Worm (Caenorhabditis elegans) whole organism, L4/young adult: ENCODE results near the gene chil-16.

Source experiments
- W03F9.2 ChIP-seq: fragments of 150-350 bp; optimal IDR thresholded peaks from 2 replicates; lab custom pipeline; 2014; ENCODE audit warnings: missing biosample characterization, missing genetic modification characterization
- dao-5 ChIP-seq: sonication (generic microtip); optimal IDR thresholded peaks from 2 replicates; lab custom pipeline; 2016; ENCODE audit warnings: missing genotype, missing genetic modification characterization, moderate library complexity, missing compliant biosample characterization
- him-1 ChIP-seq: sonication (generic microtip); optimal IDR thresholded peaks from 2 replicates; lab custom pipeline; 2016; ENCODE audit warnings: missing genotype, missing genetic modification reagents, missing genetic modification characterization, missing compliant biosample characterization

The chil-16 gene

DNA sequence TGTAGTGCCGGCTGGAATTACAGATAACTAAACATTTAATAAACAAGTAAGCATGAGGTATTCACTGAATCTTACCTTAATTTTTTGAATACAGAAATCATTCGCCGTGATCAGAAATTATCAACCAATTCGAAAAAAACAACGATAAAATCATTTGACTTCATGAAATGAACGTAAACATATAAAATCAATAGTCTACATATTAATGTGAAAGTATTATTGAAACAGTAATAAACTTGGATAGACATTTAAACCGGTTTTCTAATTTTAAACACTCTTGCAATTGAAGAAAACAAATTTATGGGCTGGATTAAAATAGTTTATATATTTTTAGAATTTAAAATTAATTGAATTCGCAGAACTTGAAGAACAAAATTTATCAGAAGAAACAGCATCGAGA lies at the start of gene chil-16:
chil-16 (minus strand) TSS at position 101 of the 400 bp plus-strand sequence.
- TF ChIP-seq dao-5 (tag; lab: Kevin White, UChicago) = no peak
- TF ChIP-seq W03F9.2 = no peak
- no peak for TF ChIP-seq him-1

DNA sequence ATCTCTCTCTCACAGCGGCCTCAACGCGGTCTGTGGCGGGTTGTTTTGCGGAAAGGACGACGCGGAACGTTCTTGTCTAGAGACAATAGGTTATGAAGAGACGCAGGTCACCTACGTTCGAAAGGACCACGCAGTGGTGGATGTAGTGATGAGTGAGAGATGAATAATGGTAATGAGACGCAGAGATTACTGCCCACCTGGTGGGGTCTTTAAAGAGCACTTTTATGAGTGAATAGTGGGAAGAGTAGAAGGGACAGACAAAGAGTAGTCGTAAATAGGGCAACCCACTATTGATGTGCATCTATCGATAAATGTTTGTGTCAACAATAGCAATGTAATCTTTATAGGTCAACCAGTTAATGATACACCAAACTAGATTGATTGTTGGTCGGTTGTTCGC lies 49.3 kb upstream of the chil-16 start:
- no peak for TF ChIP-seq him-1
- no peak for TF ChIP-seq dao-5 (tag; lab: Kevin White, UChicago)
- TF ChIP-seq W03F9.2 = no peak

DNA sequence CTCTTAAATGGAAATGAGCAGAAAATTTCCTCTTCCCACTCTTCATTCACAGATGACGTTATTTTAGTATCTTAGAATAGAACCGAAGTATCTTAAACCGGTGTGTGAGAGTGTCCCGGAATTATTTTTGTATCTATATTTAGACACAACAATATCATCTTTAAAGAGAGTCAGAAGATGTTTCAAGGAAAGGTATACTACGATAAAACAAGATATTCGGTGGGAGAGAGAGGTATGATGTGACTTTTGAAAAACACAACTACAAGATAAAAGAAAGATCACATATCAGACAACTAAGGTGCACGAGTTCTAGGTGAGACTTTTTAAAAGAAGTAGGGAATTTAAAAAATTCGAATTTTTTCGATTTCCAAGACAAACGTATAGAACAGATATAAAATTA lies 48.9 kb upstream of the chil-16 start:
- TF ChIP-seq him-1 (no peak), W03F9.2 (no peak)

DNA sequence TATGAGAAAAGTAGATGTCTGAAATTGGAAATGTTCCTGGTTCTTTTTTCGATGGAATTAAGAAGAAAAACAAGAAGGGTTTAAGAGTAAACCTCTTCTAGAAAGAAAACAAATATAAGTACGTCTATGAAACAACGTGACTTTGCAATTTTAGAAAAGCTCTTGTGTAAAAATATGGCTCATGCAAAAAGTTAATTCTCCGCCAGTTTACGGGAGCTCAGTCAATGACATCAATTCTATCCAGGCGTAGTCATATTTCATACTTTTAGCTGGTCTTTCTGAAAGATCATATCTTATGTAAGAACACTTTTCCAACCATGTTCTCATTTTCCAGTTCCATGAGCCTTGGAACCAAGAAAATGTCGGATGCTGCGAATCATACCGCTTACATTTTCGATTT lies 48.2 kb upstream of the chil-16 start:
- no peak for TF ChIP-seq him-1
- no peak for TF ChIP-seq dao-5 (tag; lab: Kevin White, UChicago)
- no peak for TF ChIP-seq W03F9.2

- TF ChIP-seq him-1 (no peak), dao-5 (tag; lab: Kevin White, UChicago) (no peak), W03F9.2 (peak; percentile 31)
Measured at ce11 chrII:9487337-9487950, 45.7 kb upstream of the chil-16 start, which contains the start of gene T19H5.4. Gene T19H5.4 (minus strand): TSS chrII:9487387.

DNA sequence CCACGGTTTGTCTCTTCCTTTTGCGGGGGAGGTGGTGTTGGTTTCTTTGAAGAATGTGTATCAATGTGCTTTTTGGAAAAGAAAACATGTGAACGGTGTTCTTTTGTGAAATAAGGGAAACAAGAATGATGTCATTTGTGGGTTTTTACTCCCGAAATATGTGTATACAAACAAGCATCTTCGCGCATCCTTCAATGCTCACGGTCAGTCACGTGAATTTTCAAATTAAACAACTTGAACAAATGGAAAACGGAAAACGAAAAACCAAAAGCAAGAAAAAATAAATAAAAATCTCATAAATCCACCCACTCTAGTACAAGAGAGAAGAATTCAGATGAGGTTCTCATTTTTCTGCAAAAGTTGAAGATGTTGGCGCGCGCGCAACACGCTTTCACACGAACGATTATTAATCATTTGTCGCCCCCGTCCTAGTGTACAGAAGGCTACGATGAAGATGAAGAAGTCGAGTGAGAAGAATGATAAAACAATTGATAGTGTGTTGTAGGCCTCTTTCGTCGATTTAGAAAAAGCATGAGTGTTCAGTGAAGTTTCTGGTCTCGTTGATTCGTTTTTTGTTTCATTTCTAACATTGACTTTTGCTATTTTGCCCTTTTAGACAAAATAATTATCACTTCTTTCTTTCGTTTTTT lies 43.5 kb upstream of the chil-16 start:
- TF ChIP-seq him-1 = no peak
- TF ChIP-seq dao-5 (tag; lab: Kevin White, UChicago) = no peak
- TF ChIP-seq W03F9.2 = no peak

DNA sequence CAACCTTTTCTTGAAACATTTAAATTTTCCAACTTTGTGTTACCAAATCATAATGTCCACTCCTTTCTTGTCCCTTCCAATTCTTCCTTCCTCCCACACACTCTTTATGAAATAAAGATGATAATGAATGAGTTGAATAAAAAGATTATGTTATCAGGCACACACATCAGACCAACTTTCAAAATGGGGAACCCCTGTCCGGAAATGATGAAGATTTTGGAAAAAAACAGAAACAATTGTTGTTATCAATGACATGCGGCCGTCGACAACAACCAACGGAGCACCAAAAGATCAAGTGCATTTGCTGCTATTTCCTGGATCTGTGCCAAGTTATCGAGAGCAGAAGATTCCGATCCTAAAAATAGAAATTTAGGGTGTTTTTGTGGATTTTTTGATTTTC lies 41.6 kb upstream of the chil-16 start:
- TF ChIP-seq W03F9.2 (no peak), dao-5 (tag; lab: Kevin White, UChicago) (no peak), him-1 (no peak)

DNA sequence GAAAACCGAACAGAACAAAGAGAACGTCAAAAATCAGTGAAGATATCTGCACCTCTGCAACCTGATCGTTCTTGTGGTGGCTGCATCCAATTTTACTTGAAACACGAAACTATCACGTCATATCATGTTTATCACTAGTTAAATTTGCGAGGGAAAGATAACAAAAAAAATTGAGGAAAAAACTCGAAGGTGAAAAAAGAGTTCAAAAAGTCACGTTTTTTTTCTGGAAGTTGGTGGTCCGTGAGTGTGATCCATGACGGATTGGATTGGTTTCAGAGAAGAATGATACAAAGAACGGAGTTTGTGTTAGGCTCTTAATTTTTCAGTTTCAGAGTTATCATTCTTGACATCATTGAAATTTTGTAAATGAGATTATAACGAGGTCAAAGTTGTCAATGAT lies 40.8 kb upstream of the chil-16 start:
- TF ChIP-seq W03F9.2 (no peak), dao-5 (tag; lab: Kevin White, UChicago) (no peak), him-1 (no peak)

DNA sequence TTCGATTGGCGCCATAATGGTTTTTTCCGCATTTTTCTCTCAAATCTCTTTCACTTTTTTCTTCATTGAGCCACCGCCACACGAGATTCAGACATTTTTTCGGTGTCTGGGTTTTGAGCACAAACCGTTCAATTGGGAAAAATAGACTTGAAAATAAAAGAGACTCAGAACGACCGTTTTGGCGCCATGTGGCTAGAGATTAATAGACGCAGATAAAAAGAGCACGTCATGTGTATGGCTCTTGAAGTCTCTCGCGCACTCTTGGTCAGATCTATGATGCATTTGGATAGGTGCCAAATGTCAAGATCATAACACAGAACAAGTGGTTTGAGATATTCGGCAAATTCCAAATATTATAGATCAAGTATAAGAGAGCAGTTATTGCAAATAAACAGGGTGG lies 39.7 kb upstream of the chil-16 start:
- TF ChIP-seq dao-5 (tag; lab: Kevin White, UChicago) (no peak), him-1 (no peak), W03F9.2 (no peak)

DNA sequence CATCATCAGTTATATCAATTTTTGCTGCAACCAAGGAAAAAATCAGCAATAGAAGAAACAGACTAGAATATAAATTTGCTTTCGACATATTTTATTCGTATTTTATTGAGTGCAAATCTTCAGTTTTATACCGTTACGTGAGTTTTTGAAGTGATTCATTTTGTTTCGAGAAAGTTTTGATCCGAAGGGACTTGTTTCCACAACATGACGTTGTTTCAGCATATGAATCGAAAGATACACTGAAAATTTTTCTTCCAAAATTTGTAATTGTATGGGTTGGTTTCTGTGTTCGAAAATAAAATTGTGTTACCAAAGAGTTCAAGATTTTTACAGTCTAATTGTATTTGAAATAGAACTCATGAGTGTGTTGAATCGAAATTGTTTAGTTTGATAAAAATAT lies 38.3 kb upstream of the chil-16 start, which contains the start of gene T19H5.7:
T19H5.7 (minus strand) TSS at position 101 of the 400 bp plus-strand sequence.
- no peak for TF ChIP-seq W03F9.2
- no peak for TF ChIP-seq dao-5 (tag; lab: Kevin White, UChicago)
- no peak for TF ChIP-seq him-1

DNA sequence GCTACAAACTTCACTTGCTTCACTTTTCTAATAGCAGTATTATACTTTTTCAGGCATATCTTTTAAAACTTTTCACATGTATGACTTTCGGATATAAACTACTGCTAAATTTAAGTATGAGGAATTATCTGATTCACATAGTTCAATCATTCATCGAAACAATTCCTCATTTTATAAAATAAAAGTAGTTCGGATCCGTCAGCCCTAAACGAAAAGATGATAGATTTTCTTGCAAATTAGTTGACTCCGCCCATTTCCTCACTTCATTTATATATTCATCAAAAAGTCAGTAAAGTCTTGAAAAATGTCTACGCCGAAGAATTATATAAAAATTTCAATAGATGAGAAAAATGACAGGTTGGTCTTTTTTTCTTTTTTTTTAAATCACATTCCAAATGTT lies 35.8 kb upstream of the chil-16 start, which contains the start of gene chil-27:
chil-27 (plus strand) TSS at position 301 of the 400 bp plus-strand sequence.
- no peak for TF ChIP-seq dao-5 (tag; lab: Kevin White, UChicago)
- TF ChIP-seq W03F9.2 = no peak
- no peak for TF ChIP-seq him-1

ce11 chrII:9474367-9475105 lies 32.8 kb upstream of the chil-16 start, which contains the start of the genes chil-25 and chil-26:
Gene chil-25 (minus strand): TSS chrII:9474467.
Gene chil-26 (plus strand): TSS chrII:9475055.
- TF ChIP-seq him-1 = no peak

DNA sequence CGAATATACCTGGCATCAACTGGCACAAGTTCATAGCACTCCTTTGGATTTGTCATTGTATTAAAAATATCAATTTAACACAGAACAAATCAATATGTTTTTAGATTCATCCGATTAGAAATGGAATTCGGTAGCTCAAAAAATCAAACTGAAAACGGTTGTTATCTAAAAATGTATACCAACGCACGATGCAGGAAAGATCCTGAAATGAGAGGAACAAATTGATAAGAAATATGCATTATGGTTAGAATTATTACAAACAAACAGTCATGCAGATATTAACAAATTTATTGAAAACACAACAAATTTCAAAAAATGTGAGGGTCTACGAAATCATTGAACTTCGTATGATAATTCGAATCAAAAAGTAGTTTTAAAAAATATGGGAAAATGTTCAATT lies 28.3 kb upstream of the chil-16 start, which contains the start of gene T19H5.6:
T19H5.6 (minus strand) TSS at position 195 of the 400 bp plus-strand sequence.
- TF ChIP-seq him-1 = no peak
- TF ChIP-seq dao-5 (tag; lab: Kevin White, UChicago) = no peak
- TF ChIP-seq W03F9.2 = no peak

DNA sequence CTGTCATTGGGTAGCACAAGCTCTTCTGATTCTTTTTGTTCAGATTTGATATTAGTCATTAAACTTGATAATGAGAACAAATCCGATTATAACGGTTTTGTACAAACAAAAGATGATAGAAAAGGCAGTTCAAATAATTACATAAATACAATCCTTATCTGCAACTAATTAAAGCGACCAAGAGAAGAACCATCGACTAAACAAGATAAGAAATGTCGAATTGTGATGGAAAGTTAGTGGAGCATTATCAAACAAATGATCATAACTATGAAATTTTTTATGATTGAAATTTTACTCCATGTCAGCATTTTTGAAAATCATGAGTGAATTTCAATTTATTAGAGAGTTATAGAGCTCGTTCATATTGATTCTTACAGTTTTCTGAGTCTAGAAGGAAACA lies 26.7 kb upstream of the chil-16 start, which contains the start of gene chil-23:
chil-23 (minus strand) TSS at position 198 of the 400 bp plus-strand sequence.
- TF ChIP-seq W03F9.2 = no peak
- no peak for TF ChIP-seq dao-5 (tag; lab: Kevin White, UChicago)
- no peak for TF ChIP-seq him-1

- TF ChIP-seq W03F9.2 (no peak), dao-5 (tag; lab: Kevin White, UChicago) (no peak), him-1 (no peak)
Measured at ce11 chrII:9466095-9466494, 24.4 kb upstream of the chil-16 start, which contains the start of gene chil-22. Gene chil-22 (minus strand): TSS chrII:9466195.
